Worm (Caenorhabditis elegans): Measurements from ENCODE around the gene H41C03.1.

DNA sequence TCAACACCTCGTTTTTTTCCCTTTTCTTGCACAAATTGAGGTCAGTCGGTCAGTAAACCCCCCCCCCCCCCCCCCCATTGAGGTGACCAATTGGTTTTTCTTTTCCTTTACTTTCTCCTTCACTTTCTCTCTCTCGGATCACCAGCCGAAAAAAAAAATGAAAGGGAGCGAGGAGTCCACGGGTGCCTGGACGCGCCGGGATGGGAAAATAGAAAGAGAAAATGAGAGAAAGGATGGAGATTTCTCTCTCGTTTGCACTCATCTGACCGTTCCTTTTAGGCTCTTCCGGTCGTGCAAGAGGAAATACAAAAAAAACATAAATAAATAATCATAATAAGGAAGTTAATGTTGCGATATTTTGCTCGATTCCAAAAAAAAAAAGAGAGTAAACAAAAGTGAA is 44.9 kb downstream of the H41C03.1 start:
- no peak for TF ChIP-seq skn-1 (tag; optimal IDR thresholded peaks at IDR 0.05)
- no peak for TF ChIP-seq jun-1 (tag; optimal IDR thresholded peaks at IDR 0.05)
- TF ChIP-seq mdl-1 (tag; optimal IDR thresholded peaks at IDR 0.05), result no peak
- no peak for TF ChIP-seq nhr-47 (tag; optimal IDR thresholded peaks at IDR 0.05)
- TF ChIP-seq dpl-1 (GFP tag; optimal IDR thresholded peaks at IDR 0.05), result no peak
- no peak for TF ChIP-seq lsy-2 (tag; optimal IDR thresholded peaks at IDR 0.05)
- TF ChIP-seq efl-1 (optimal IDR thresholded peaks at IDR 0.05), result no peak
- TF ChIP-seq efl-1 (GFP tag; optimal IDR thresholded peaks at IDR 0.05 in 1 of 2), result no peak
